Fruit fly (Drosophila melanogaster) whole organism, pupa: Measurements from ENCODE around the gene CG7991.

Experiments
- CG10348 ChIP-seq: fragments of 200-800 bp; sonication (Bioruptor generic); IDR thresholded peaks from 2 replicates; pipeline ENCODE4 v1.3.6; 2022; ENCODE audit warnings: missing biosample characterization, missing genetic modification characterization
- CG12605 ChIP-seq: fragments of 200-800 bp; sonication (Bioruptor generic); IDR thresholded peaks from 2 replicates; pipeline ENCODE4 v1.3.6; 2022; ENCODE audit warnings: missing biosample characterization, missing genetic modification characterization
- CG13204 ChIP-seq: fragments of 200-800 bp; sonication (Bioruptor generic); optimal IDR thresholded peaks from 2 replicates; lab custom pipeline; 2018; ENCODE audit warnings: missing biosample characterization, mild to moderate bottlenecking, missing genetic modification characterization, moderate library complexity
- CG14655 ChIP-seq: fragments of 200-800 bp; sonication (Bioruptor generic); optimal IDR thresholded peaks from 3 replicates; lab custom pipeline; 2017; ENCODE audit warnings: mild to moderate bottlenecking, missing biosample characterization, missing genetic modification reagents, missing genetic modification characterization
- CG15710 ChIP-seq: fragments of 200-800 bp; sonication (Bioruptor generic); optimal IDR thresholded peaks from 2 replicates; lab custom pipeline; 2018; ENCODE audit warnings: missing biosample characterization, mild to moderate bottlenecking, missing genetic modification characterization, moderate library complexity
- CG17806 ChIP-seq: fragments of 200-800 bp; sonication (Bioruptor generic); optimal IDR thresholded peaks from 2 replicates; lab custom pipeline; 2018; ENCODE audit warnings: missing biosample characterization, mild to moderate bottlenecking, missing genetic modification characterization, moderate library complexity
- CG32121 ChIP-seq: fragments of 200-800 bp; sonication (Bioruptor generic); IDR thresholded peaks from 2 replicates; pipeline ENCODE4 v1.3.6; 2022; ENCODE audit warnings: missing biosample characterization, missing genetic modification characterization
- CG34367 ChIP-seq: fragments of 200-800 bp; sonication (Bioruptor generic); optimal IDR thresholded peaks from 2 replicates; lab custom pipeline; 2018; ENCODE audit warnings: missing biosample characterization, mild to moderate bottlenecking, missing genetic modification characterization
- CG4496 ChIP-seq: fragments of 200-800 bp; sonication (Bioruptor generic); IDR thresholded peaks from 3 replicates; pipeline ENCODE4 v1.3.6; 2022; ENCODE audit warnings: missing biosample characterization, missing genetic modification characterization
- CG8159 ChIP-seq: fragments of 200-800 bp; sonication (Bioruptor generic); optimal IDR thresholded peaks from 3 replicates; lab custom pipeline; 2018; ENCODE audit warnings: missing biosample characterization, mild to moderate bottlenecking, missing genetic modification characterization, moderate library complexity
- CG8301 ChIP-seq: fragments of 200-800 bp; sonication (Bioruptor generic); optimal IDR thresholded peaks from 2 replicates; lab custom pipeline; 2018; ENCODE audit warnings: missing biosample characterization, mild to moderate bottlenecking, missing genetic modification characterization
- CG9948 ChIP-seq: fragments of 200-800 bp; sonication (Bioruptor generic); optimal IDR thresholded peaks from 2 replicates; lab custom pipeline; 2018; ENCODE audit warnings: missing biosample characterization, mild to moderate bottlenecking, missing genetic modification characterization, moderate library complexity
- D1 ChIP-seq: fragments of 200-800 bp; sonication (Bioruptor generic); optimal IDR thresholded peaks from 2 replicates; lab custom pipeline; 2018; ENCODE audit warnings: missing biosample characterization, mild to moderate bottlenecking, missing genetic modification characterization, moderate library complexity
- EcR ChIP-seq: fragments of 200-800 bp; sonication (Bioruptor generic); optimal IDR thresholded peaks from 3 replicates; lab custom pipeline; 2019; ENCODE audit warnings: missing biosample characterization, missing genetic modification characterization, mild to moderate bottlenecking, moderate library complexity, missing genetic modification reagents
- Ets98B ChIP-seq: fragments of 200-800 bp; sonication (Bioruptor generic); IDR thresholded peaks from 2 replicates; pipeline ENCODE4 v1.3.6; 2022; ENCODE audit warnings: missing biosample characterization, missing genetic modification characterization
- Pif1A ChIP-seq: fragments of 200-800 bp; sonication (Bioruptor generic); optimal IDR thresholded peaks from 3 replicates; lab custom pipeline; 2016; ENCODE audit warnings: missing biosample characterization, missing genetic modification characterization
- Pif1B ChIP-seq: fragments of 200-800 bp; sonication (Bioruptor generic); optimal IDR thresholded peaks from 3 replicates; lab custom pipeline; 2016; ENCODE audit warnings: missing biosample characterization, missing genetic modification characterization
- Snoo ChIP-seq: fragments of 200-800 bp; sonication (Bioruptor generic); optimal IDR thresholded peaks from 3 replicates; lab custom pipeline; 2017; ENCODE audit warnings: missing biosample characterization, mild to moderate bottlenecking, missing genetic modification characterization, inconsistent platforms
- fd96Ca ChIP-seq: fragments of 200-800 bp; sonication (Bioruptor generic); IDR thresholded peaks from 3 replicates; pipeline ENCODE4 v1.3.6; 2022; ENCODE audit warnings: missing biosample characterization, missing genetic modification characterization
- gl ChIP-seq: fragments of 200-800 bp; sonication (Bioruptor generic); optimal IDR thresholded peaks from 2 replicates; lab custom pipeline; 2018; ENCODE audit warnings: missing biosample characterization, mild to moderate bottlenecking, missing genetic modification characterization
- rn ChIP-seq: fragments of 200-800 bp; sonication (Bioruptor generic); IDR thresholded peaks from 2 replicates; pipeline ENCODE4 v1.3.6; 2022; ENCODE audit warnings: missing biosample characterization, missing genetic modification characterization

Gene CG7991

DNA sequence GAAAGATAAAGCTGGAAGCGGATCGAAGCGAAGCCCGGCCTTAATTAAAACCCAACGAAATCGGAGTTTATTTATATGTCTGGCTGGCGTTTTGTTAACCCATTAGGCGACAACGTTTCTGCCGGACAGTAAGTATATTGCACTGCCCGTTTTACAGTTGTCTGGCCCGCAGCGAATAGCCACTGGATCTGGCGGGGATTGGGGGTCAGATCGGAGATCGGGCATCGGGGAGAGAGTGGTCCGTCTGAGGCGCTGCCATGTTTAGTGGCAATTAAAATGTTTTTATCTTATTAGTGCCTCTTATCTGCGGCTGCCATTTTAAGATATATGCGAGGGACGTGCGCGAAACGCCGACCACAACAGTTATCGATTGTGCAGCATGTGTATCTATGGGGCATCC is 34.7 kb downstream of the CG7991 start:
- TF ChIP-seq EcR (GFP tag; lab: Kevin White, UChicago) (peak; percentile 52), Pif1B (GFP tag; lab: Kevin White, UChicago) (no peak)

DNA sequence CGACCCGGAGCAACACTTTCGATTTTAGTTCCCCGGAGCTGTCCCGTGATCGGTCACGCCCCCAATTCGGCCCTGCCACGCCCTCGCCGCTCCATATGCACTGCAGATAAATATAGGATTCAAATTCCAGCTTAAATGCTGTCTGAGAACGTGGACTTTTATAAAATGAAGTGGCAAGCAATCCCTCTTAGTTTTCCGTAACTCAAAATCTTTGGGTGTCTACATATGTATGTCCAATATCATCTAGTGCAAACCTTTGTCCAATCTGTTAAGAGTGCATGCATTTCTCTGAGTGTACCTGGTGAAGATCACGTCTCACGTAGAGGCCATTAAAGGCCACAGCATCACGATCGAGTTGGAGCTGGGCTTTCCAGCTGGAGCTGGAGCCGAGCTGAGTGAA is 36.1 kb downstream of the CG7991 start:
- TF ChIP-seq CG34367 (no peak), fd96Ca (GFP tag; lab: Robert Waterston, UW) (peak; percentile 56; the same call in 1 of the 3 replicates), CG8159 (tag; lab: Kevin White, UChicago) (peak; percentile 61), Ets98B (GFP tag; lab: Robert Waterston, UW) (no peak), rn (GFP tag; lab: Robert Waterston, UW) (no peak), Pif1A (GFP tag; lab: Kevin White, UChicago) (peak; percentile 32), CG17806 (tag; lab: Kevin White, UChicago) (peak; percentile 51), CG15710 (tag; lab: Kevin White, UChicago) (peak; percentile 27), EcR (GFP tag; lab: Kevin White, UChicago) (no peak), CG13204 (no peak), CG8301 (tag; lab: Kevin White, UChicago) (no peak), CG4496 (GFP tag; lab: Robert Waterston, UW) (peak; percentile 54; the same call in 1 of the 3 replicates), Snoo (tag; lab: Kevin White, UChicago) (no peak), CG10348 (no peak), CG32121 (GFP tag; lab: Robert Waterston, UW) (no peak), D1 (no peak), CG9948 (tag; lab: Kevin White, UChicago) (peak; percentile 42), Pif1B (GFP tag; lab: Kevin White, UChicago) (no peak), gl (tag; lab: Kevin White, UChicago) (no peak), CG14655 (GFP tag; lab: Kevin White, UChicago) (peak; percentile 39)

- TF ChIP-seq CG15710 (tag; lab: Kevin White, UChicago) = peak; percentile 63
- TF ChIP-seq CG8301 (tag; lab: Kevin White, UChicago) = no peak
- TF ChIP-seq CG10348 = no peak
- TF ChIP-seq CG17806 (tag; lab: Kevin White, UChicago) = peak; percentile 34
- peak; percentile 52 for TF ChIP-seq CG34367
- no peak for TF ChIP-seq CG32121 (GFP tag; lab: Robert Waterston, UW)
- TF ChIP-seq CG8159 (tag; lab: Kevin White, UChicago) = peak; percentile 67
- TF ChIP-seq, all 21 proteins: peak for 4
These were observed 36.7 kb downstream of the CG7991 start for dm6 chr3L:1711218-1711617.

dm6 chr3L:1723053-1723452 is 48.5 kb downstream of the CG7991 start, which contains the start of gene CG18171:
CG18171 (minus strand) TSS chr3L:1723153.
- TF ChIP-seq CG14655 (GFP tag; lab: Kevin White, UChicago) = no peak
- no peak for TF ChIP-seq Snoo (tag; lab: Kevin White, UChicago)
- no peak for TF ChIP-seq fd96Ca (GFP tag; lab: Robert Waterston, UW)
- TF ChIP-seq CG13204 = no peak

- TF ChIP-seq EcR (GFP tag; lab: Kevin White, UChicago) = no peak
These were observed 49.6 kb downstream of the CG7991 start, which contains the start of gene CG12035 for dm6 chr3L:1724090-1724489. CG12035 (plus strand) TSS chr3L:1724390.

DNA sequence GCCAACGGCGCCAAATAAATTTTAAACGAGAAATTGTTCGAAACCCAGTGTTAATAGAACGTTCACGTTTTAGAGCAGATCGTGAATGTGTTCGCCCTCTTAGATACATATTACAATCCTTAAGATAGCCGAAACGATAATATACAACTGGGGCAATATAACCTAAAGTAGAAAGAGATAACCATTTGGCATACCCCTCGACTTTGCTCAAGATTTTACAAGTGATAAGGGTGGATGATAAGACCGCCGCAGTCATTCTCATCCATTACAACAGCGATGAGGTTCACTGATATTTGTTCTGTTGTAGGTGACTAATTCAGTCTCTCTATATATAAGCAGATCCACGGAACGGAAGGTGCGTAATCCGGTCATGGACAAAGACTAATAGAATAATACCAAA is 52.2 kb downstream of the CG7991 start:
- TF ChIP-seq EcR (GFP tag; lab: Kevin White, UChicago) (peak; percentile 9), CG8301 (tag; lab: Kevin White, UChicago) (no peak), CG9948 (tag; lab: Kevin White, UChicago) (no peak), CG10348 (no peak)
- TF ChIP-seq, all 21 proteins: peak for 1

DNA sequence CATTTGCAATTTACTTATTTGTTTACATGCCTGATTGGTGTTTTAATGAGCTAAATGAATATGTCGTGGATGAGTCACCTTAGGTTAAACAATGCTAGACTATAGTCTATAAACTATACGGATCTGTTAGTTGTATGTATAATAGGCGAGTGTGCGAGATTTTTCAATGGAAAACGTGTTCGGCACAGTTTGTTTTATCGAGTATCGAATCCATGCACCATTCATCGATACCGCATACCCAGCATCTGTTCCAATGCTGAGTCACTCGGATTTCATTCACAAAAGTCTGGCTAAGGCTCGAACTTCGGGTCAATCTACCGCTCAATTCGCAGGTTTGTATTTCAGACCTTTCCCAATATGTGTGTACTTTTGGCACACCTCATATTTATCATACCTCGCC is 52.9 kb downstream of the CG7991 start:
- no peak for TF ChIP-seq Ets98B (GFP tag; lab: Robert Waterston, UW)
- no peak for TF ChIP-seq gl (tag; lab: Kevin White, UChicago)
- TF ChIP-seq CG32121 (GFP tag; lab: Robert Waterston, UW) = no peak
- no peak for TF ChIP-seq Pif1B (GFP tag; lab: Kevin White, UChicago)

dm6 chr3L:1729380-1730159 is 55.1 kb downstream of the CG7991 start:
- no peak for TF ChIP-seq CG8301 (tag; lab: Kevin White, UChicago)
- TF ChIP-seq fd96Ca (GFP tag; lab: Robert Waterston, UW) = no peak
- no peak for TF ChIP-seq CG9948 (tag; lab: Kevin White, UChicago)
- TF ChIP-seq CG12605 (GFP tag; lab: Robert Waterston, UW) = no peak
- no peak for TF ChIP-seq CG34367
- no peak for TF ChIP-seq CG10348
- TF ChIP-seq CG8159 (tag; lab: Kevin White, UChicago) = no peak
- TF ChIP-seq CG17806 (tag; lab: Kevin White, UChicago) = no peak
- no peak for TF ChIP-seq Snoo (tag; lab: Kevin White, UChicago)
- no peak for TF ChIP-seq Pif1A (GFP tag; lab: Kevin White, UChicago)
- TF ChIP-seq Pif1B (GFP tag; lab: Kevin White, UChicago) = no peak
- no peak for TF ChIP-seq rn (GFP tag; lab: Robert Waterston, UW)
- no peak for TF ChIP-seq Ets98B (GFP tag; lab: Robert Waterston, UW)
- TF ChIP-seq CG4496 (GFP tag; lab: Robert Waterston, UW) = no peak
- TF ChIP-seq CG14655 (GFP tag; lab: Kevin White, UChicago) = no peak
